Worm (Caenorhabditis elegans) whole organism, L2 larva: Measurements from ENCODE around the gene cal-2.

Experiments used
- C34F6.9 ChIP-seq: fragments of 150-350 bp; optimal IDR thresholded peaks from 2 replicates; lab custom pipeline; 2014; ENCODE audit warnings: missing biosample characterization, missing genetic modification characterization
- F13H6.1 ChIP-seq: sonication (generic microtip); optimal IDR thresholded peaks from 2 replicates; lab custom pipeline; 2016; ENCODE audit warnings: missing genetic modification characterization, missing compliant biosample characterization
- R02D3.7 ChIP-seq: fragments of 150-350 bp; optimal IDR thresholded peaks from 2 replicates; lab custom pipeline; 2014; ENCODE audit warnings: missing biosample characterization, missing genetic modification characterization
- Y55F3AM.14 ChIP-seq: fragments of 200-800 bp; sonication (Bioruptor generic); optimal IDR thresholded peaks from 2 replicates; lab custom pipeline; 2018; ENCODE audit warnings: mild to moderate bottlenecking, missing genetic modification characterization, missing compliant biosample characterization
- ZK546.5 ChIP-seq: sonication (generic microtip); optimal IDR thresholded peaks from 2 replicates; lab custom pipeline; 2017; ENCODE audit warnings: missing biosample characterization, missing genetic modification characterization
- aly-2 ChIP-seq: fragments of 150-350 bp; optimal IDR thresholded peaks from 2 replicates; lab custom pipeline; 2014; ENCODE audit warnings: missing biosample characterization, missing genetic modification characterization
- ama-1 ChIP-seq: fragments of 150-350 bp; optimal IDR thresholded peaks from 2 replicates; lab custom pipeline; 2018; ENCODE audit warnings: inconsistent platforms
- blmp-1 ChIP-seq: sonication (generic microtip); optimal IDR thresholded peaks from 2 replicates; lab custom pipeline; 2017; ENCODE audit warnings: missing genetic modification characterization, mild to moderate bottlenecking, missing compliant biosample characterization, antibody characterized with exemption, moderate library complexity; ENCODE audit not compliant: insufficient read depth
- ceh-16 ChIP-seq: fragments of 150-350 bp; optimal IDR thresholded peaks from 2 replicates; lab custom pipeline; 2014; ENCODE audit warnings: missing biosample characterization, missing genetic modification characterization
- ceh-82 ChIP-seq: fragments of 150-350 bp; optimal IDR thresholded peaks from 2 replicates; lab custom pipeline; 2014; ENCODE audit warnings: missing biosample characterization, missing genetic modification characterization
- crh-2 ChIP-seq: sonication (generic microtip); optimal IDR thresholded peaks from 2 replicates; lab custom pipeline; 2017; ENCODE audit warnings: missing biosample characterization, missing genetic modification characterization
- dmd-4 ChIP-seq: sonication (generic microtip); optimal IDR thresholded peaks from 2 replicates; lab custom pipeline; 2017; ENCODE audit warnings: missing biosample characterization, missing genetic modification characterization
- egl-27 ChIP-seq: sonication (generic microtip); optimal IDR thresholded peaks from 3 replicates; lab custom pipeline; 2017; ENCODE audit warnings: missing biosample characterization, missing genetic modification reagents, missing genetic modification characterization
- elt-1 ChIP-seq: fragments of 150-350 bp; optimal IDR thresholded peaks from 2 replicates; lab custom pipeline; 2014; ENCODE audit warnings: missing biosample characterization, missing genetic modification characterization
- elt-3 ChIP-seq: sonication (generic microtip); optimal IDR thresholded peaks from 2 replicates; lab custom pipeline; 2017; ENCODE audit warnings: missing biosample characterization, missing genetic modification characterization
- gmeb-1 ChIP-seq: fragments of 150-350 bp; optimal IDR thresholded peaks from 2 replicates; lab custom pipeline; 2014; ENCODE audit warnings: missing biosample characterization, missing genetic modification characterization
- lin-11 ChIP-seq: fragments of 150-350 bp; sonication (generic microtip); optimal IDR thresholded peaks from 2 replicates; lab custom pipeline; 2014; ENCODE audit warnings: missing biosample characterization, missing genetic modification characterization, inconsistent platforms, mixed read lengths
- lsy-2 ChIP-seq, 2 experiments: fragments of 150-350 bp in 1 of 2; sonication (generic microtip) in 1 of 2; optimal IDR thresholded peaks; 2 replicates each; lab custom pipeline; 2014 to 2017; ENCODE audit warnings: missing biosample characterization in 2 of 2, missing genetic modification characterization in 2 of 2
- mab-5 ChIP-seq: fragments of 150-350 bp; optimal IDR thresholded peaks from 2 replicates; lab custom pipeline; 2014; ENCODE audit warnings: missing biosample characterization, missing genetic modification characterization
- mbf-1 ChIP-seq: sonication (generic microtip); optimal IDR thresholded peaks from 2 replicates; lab custom pipeline; 2017; ENCODE audit warnings: missing biosample characterization, missing genetic modification characterization
- nhr-12 ChIP-seq: fragments of 150-350 bp; optimal IDR thresholded peaks from 2 replicates; lab custom pipeline; 2014; ENCODE audit warnings: missing biosample characterization, missing genetic modification characterization
- nhr-129 ChIP-seq: fragments of 150-350 bp; optimal IDR thresholded peaks from 2 replicates; lab custom pipeline; 2014; ENCODE audit warnings: missing biosample characterization, missing genetic modification characterization
- nhr-21 ChIP-seq: fragments of 150-350 bp; optimal IDR thresholded peaks from 2 replicates; lab custom pipeline; 2014; ENCODE audit warnings: missing biosample characterization, missing genetic modification characterization
- nhr-23 ChIP-seq: fragments of 150-350 bp; optimal IDR thresholded peaks from 2 replicates; lab custom pipeline; 2014; ENCODE audit warnings: missing biosample characterization, missing genetic modification reagents, missing genetic modification characterization
- nhr-25 ChIP-seq: fragments of 150-350 bp; sonication (generic microtip); optimal IDR thresholded peaks from 3 replicates; lab custom pipeline; 2014; ENCODE audit warnings: missing biosample characterization, missing genetic modification characterization
- nhr-6 ChIP-seq: fragments of 150-350 bp; optimal IDR thresholded peaks from 2 replicates; lab custom pipeline; 2014; ENCODE audit warnings: missing biosample characterization, missing genetic modification characterization
- nhr-77 ChIP-seq: fragments of 150-350 bp; optimal IDR thresholded peaks from 2 replicates; lab custom pipeline; 2014; ENCODE audit warnings: missing biosample characterization, missing genetic modification characterization
- peb-1 ChIP-seq: fragments of 150-350 bp; optimal IDR thresholded peaks from 2 replicates; lab custom pipeline; 2014; ENCODE audit warnings: missing biosample characterization, missing genetic modification characterization
- sma-9 ChIP-seq, 2 experiments: fragments of 150-350 bp in 1 of 2; sonication (generic microtip) in 1 of 2; optimal IDR thresholded peaks; 2 replicates each; lab custom pipeline; 2014 to 2016; ENCODE audit warnings: missing genetic modification characterization in 2 of 2, mild to moderate bottlenecking in 1 of 2, missing biosample characterization in 1 of 2, missing compliant biosample characterization in 1 of 2, missing genetic modification reagents in 1 of 2, moderate library complexity in 1 of 2
- unc-55 ChIP-seq: fragments of 150-350 bp; sonication (generic microtip); optimal IDR thresholded peaks from 3 replicates; lab custom pipeline; 2014; ENCODE audit warnings: missing biosample characterization, missing genetic modification reagents, missing genetic modification characterization
- unc-62 ChIP-seq: fragments of 150-350 bp; optimal IDR thresholded peaks from 2 replicates; lab custom pipeline; 2014; ENCODE audit warnings: missing biosample characterization, missing genetic modification reagents, missing genetic modification characterization
- zag-1 ChIP-seq: fragments of 150-350 bp; optimal IDR thresholded peaks from 2 replicates; lab custom pipeline; 2014; ENCODE audit warnings: missing biosample characterization, missing genetic modification characterization
- ztf-11 ChIP-seq: sonication (generic microtip); optimal IDR thresholded peaks from 2 replicates; lab custom pipeline; 2017; ENCODE audit warnings: missing biosample characterization, missing genetic modification characterization
- ztf-4 ChIP-seq: fragments of 150-350 bp; optimal IDR thresholded peaks from 2 replicates; lab custom pipeline; 2014; ENCODE audit warnings: missing biosample characterization, missing genetic modification characterization

cal-2 gene

ce11 chrII:8938907-8939622 lies 21.4 kb upstream of the cal-2 start:
- TF ChIP-seq R02D3.7 (tag; lab: Kevin White, UChicago) (no peak), egl-27 (tag; lab: Kevin White, UChicago) (no peak), gmeb-1 (no peak), nhr-12 (tag; lab: Kevin White, UChicago) (no peak), C34F6.9 (tag; lab: Kevin White, UChicago) (no peak), nhr-25 (tag; lab: Kevin White, UChicago) (no peak), ztf-11 (tag; lab: Kevin White, UChicago) (no peak), ceh-16 (tag; lab: Kevin White, UChicago) (no peak), zag-1 (tag; lab: Kevin White, UChicago) (no peak), crh-2 (no peak), nhr-21 (tag; lab: Kevin White, UChicago) (no peak), nhr-23 (tag; lab: Kevin White, UChicago) (no peak), ama-1 (lab: Kevin White, UChicago) (no peak), aly-2 (tag; lab: Kevin White, UChicago) (no peak), unc-55 (GFP tag; lab: Kevin White, UChicago) (no peak), sma-9 (GFP tag; optimal IDR thresholded peaks at IDR 0.05; lab: Kevin White, UChicago) (no peak), sma-9 (tag; optimal IDR thresholded peaks at IDR 0.05; lab: Kevin White, UChicago) (no peak), dmd-4 (tag; lab: Kevin White, UChicago) (no peak), peb-1 (tag; lab: Kevin White, UChicago) (no peak), mab-5 (no peak)

ce11 chrII:8940362-8940940 lies 20.1 kb upstream of the cal-2 start, which contains the start of the genes set-17 and T21B10.4:
TSS of gene set-17 (minus strand) at chrII:8940488.
TSS of gene T21B10.4 (plus strand) at chrII:8940894.
- TF ChIP-seq unc-55 (GFP tag; lab: Kevin White, UChicago): peak; percentile 54
- no peak for TF ChIP-seq ztf-4 (tag; lab: Kevin White, UChicago)
- TF ChIP-seq ztf-11 (tag; lab: Kevin White, UChicago): no peak
- no peak for TF ChIP-seq ceh-82 (tag; lab: Kevin White, UChicago)
- peak; percentile 70 for TF ChIP-seq gmeb-1
- TF ChIP-seq lsy-2 (tag; optimal IDR thresholded peaks at IDR 0.05; lab: Kevin White, UChicago): peak in 1 of 2 experiments; percentile 62
- peak; percentile 2 for TF ChIP-seq crh-2
- peak; percentile 51 for TF ChIP-seq C34F6.9 (tag; lab: Kevin White, UChicago)
- TF ChIP-seq, all 48 proteins: peak for 5

ce11 chrII:8945167-8945566 lies 15.3 kb upstream of the cal-2 start:
- no peak for TF ChIP-seq elt-1 (tag; lab: Kevin White, UChicago)
- no peak for TF ChIP-seq nhr-129 (tag; lab: Kevin White, UChicago)
- no peak for TF ChIP-seq F13H6.1 (tag; lab: Kevin White, UChicago)
- TF ChIP-seq R02D3.7 (tag; lab: Kevin White, UChicago): no peak
- no peak for TF ChIP-seq egl-27 (tag; lab: Kevin White, UChicago)
- TF ChIP-seq peb-1 (tag; lab: Kevin White, UChicago): no peak
- TF ChIP-seq unc-62 (GFP tag; lab: Kevin White, UChicago): no peak
- no peak for TF ChIP-seq nhr-12 (tag; lab: Kevin White, UChicago)
- no peak for TF ChIP-seq mbf-1 (tag; lab: Kevin White, UChicago)
- TF ChIP-seq nhr-6 (tag; lab: Kevin White, UChicago): no peak
- TF ChIP-seq zag-1 (tag; lab: Kevin White, UChicago): no peak
- TF ChIP-seq, all 48 proteins: peak for 0

- no peak for TF ChIP-seq elt-3
- TF ChIP-seq unc-62 (GFP tag; lab: Kevin White, UChicago): no peak
- TF ChIP-seq nhr-77 (tag; lab: Kevin White, UChicago): no peak
- no peak for TF ChIP-seq ztf-4 (tag; lab: Kevin White, UChicago)
- no peak for TF ChIP-seq crh-2
- no peak for TF ChIP-seq peb-1 (tag; lab: Kevin White, UChicago)
- no peak for TF ChIP-seq blmp-1 (tag; lab: Kevin White, UChicago)
- TF ChIP-seq nhr-23 (tag; lab: Kevin White, UChicago): no peak
- no peak for TF ChIP-seq F13H6.1 (tag; lab: Kevin White, UChicago)
- no peak for TF ChIP-seq Y55F3AM.14 (GFP tag; lab: Kevin White, UChicago)
- no peak for TF ChIP-seq lin-11
- TF ChIP-seq ZK546.5: no peak
- TF ChIP-seq zag-1 (tag; lab: Kevin White, UChicago): no peak
- TF ChIP-seq unc-55 (GFP tag; lab: Kevin White, UChicago): no peak
Observed at ce11 chrII:8947391-8947790, 13.1 kb upstream of the cal-2 start, which contains the start of gene cutl-15. TSS of gene cutl-15 (minus strand) at chrII:8947688.
